Worm (Caenorhabditis elegans) whole organism, L2 larva: ENCODE data around the gene C06A12.19.
A peak's percentile ranks its signal among the peaks of the same experiment; 100 is the strongest.

Experiments
- C34F6.9 ChIP-seq: fragments of 150-350 bp; optimal IDR thresholded peaks from 2 replicates; lab custom pipeline; 2014; ENCODE audit warnings: missing biosample characterization, missing genetic modification characterization
- F13H6.1 ChIP-seq: sonication (generic microtip); optimal IDR thresholded peaks from 2 replicates; lab custom pipeline; 2016; ENCODE audit warnings: missing genetic modification characterization, missing compliant biosample characterization
- R02D3.7 ChIP-seq: fragments of 150-350 bp; optimal IDR thresholded peaks from 2 replicates; lab custom pipeline; 2014; ENCODE audit warnings: missing biosample characterization, missing genetic modification characterization
- Y55F3AM.14 ChIP-seq: fragments of 200-800 bp; sonication (Bioruptor generic); optimal IDR thresholded peaks from 2 replicates; lab custom pipeline; 2018; ENCODE audit warnings: mild to moderate bottlenecking, missing genetic modification characterization, missing compliant biosample characterization
- ZK546.5 ChIP-seq: sonication (generic microtip); optimal IDR thresholded peaks from 2 replicates; lab custom pipeline; 2017; ENCODE audit warnings: missing biosample characterization, missing genetic modification characterization
- alr-1 ChIP-seq: fragments of 150-350 bp; optimal IDR thresholded peaks from 2 replicates; lab custom pipeline; 2014; ENCODE audit warnings: missing biosample characterization, missing genetic modification characterization
- aly-2 ChIP-seq: fragments of 150-350 bp; optimal IDR thresholded peaks from 2 replicates; lab custom pipeline; 2014; ENCODE audit warnings: missing biosample characterization, missing genetic modification characterization
- ama-1 ChIP-seq: fragments of 150-350 bp; optimal IDR thresholded peaks from 2 replicates; lab custom pipeline; 2018; ENCODE audit warnings: inconsistent platforms
- blmp-1 ChIP-seq: sonication (generic microtip); optimal IDR thresholded peaks from 2 replicates; lab custom pipeline; 2017; ENCODE audit warnings: missing genetic modification characterization, mild to moderate bottlenecking, missing compliant biosample characterization, antibody characterized with exemption, moderate library complexity; ENCODE audit not compliant: insufficient read depth
- ceh-82 ChIP-seq: fragments of 150-350 bp; optimal IDR thresholded peaks from 2 replicates; lab custom pipeline; 2014; ENCODE audit warnings: missing biosample characterization, missing genetic modification characterization
- crh-2 ChIP-seq: sonication (generic microtip); optimal IDR thresholded peaks from 2 replicates; lab custom pipeline; 2017; ENCODE audit warnings: missing biosample characterization, missing genetic modification characterization
- dmd-4 ChIP-seq: sonication (generic microtip); optimal IDR thresholded peaks from 2 replicates; lab custom pipeline; 2017; ENCODE audit warnings: missing biosample characterization, missing genetic modification characterization
- egl-27 ChIP-seq: sonication (generic microtip); optimal IDR thresholded peaks from 3 replicates; lab custom pipeline; 2017; ENCODE audit warnings: missing biosample characterization, missing genetic modification reagents, missing genetic modification characterization
- elt-1 ChIP-seq: fragments of 150-350 bp; optimal IDR thresholded peaks from 2 replicates; lab custom pipeline; 2014; ENCODE audit warnings: missing biosample characterization, missing genetic modification characterization
- fos-1 ChIP-seq: fragments of 150-350 bp; optimal IDR thresholded peaks from 2 replicates; lab custom pipeline; 2014; ENCODE audit warnings: missing biosample characterization, missing genetic modification characterization
- gmeb-1 ChIP-seq: fragments of 150-350 bp; optimal IDR thresholded peaks from 2 replicates; lab custom pipeline; 2014; ENCODE audit warnings: missing biosample characterization, missing genetic modification characterization
- lin-13 ChIP-seq: fragments of 150-350 bp; optimal IDR thresholded peaks from 2 replicates; lab custom pipeline; 2014; ENCODE audit warnings: missing biosample characterization, missing genetic modification reagents, missing genetic modification characterization
- lsy-2 ChIP-seq, 2 experiments: fragments of 150-350 bp in 1 of 2; sonication (generic microtip) in 1 of 2; optimal IDR thresholded peaks; 2 replicates each; lab custom pipeline; 2014 to 2017; ENCODE audit warnings: missing biosample characterization in 2 of 2, missing genetic modification characterization in 2 of 2
- mab-5 ChIP-seq: fragments of 150-350 bp; optimal IDR thresholded peaks from 2 replicates; lab custom pipeline; 2014; ENCODE audit warnings: missing biosample characterization, missing genetic modification characterization
- mbf-1 ChIP-seq: sonication (generic microtip); optimal IDR thresholded peaks from 2 replicates; lab custom pipeline; 2017; ENCODE audit warnings: missing biosample characterization, missing genetic modification characterization
- mdl-1 ChIP-seq, 2 experiments: fragments of 150-350 bp in 1 of 2; sonication (generic microtip) in 1 of 2; optimal IDR thresholded peaks; 2 replicates each; lab custom pipeline; 2017; ENCODE audit warnings: missing biosample characterization in 2 of 2, missing genetic modification characterization in 2 of 2
- nhr-11 ChIP-seq: fragments of 150-350 bp; optimal IDR thresholded peaks from 2 replicates; lab custom pipeline; 2014; ENCODE audit warnings: missing biosample characterization, missing genetic modification characterization
- nhr-12 ChIP-seq: fragments of 150-350 bp; optimal IDR thresholded peaks from 2 replicates; lab custom pipeline; 2014; ENCODE audit warnings: missing biosample characterization, missing genetic modification characterization
- nhr-129 ChIP-seq: fragments of 150-350 bp; optimal IDR thresholded peaks from 2 replicates; lab custom pipeline; 2014; ENCODE audit warnings: missing biosample characterization, missing genetic modification characterization
- nhr-21 ChIP-seq: fragments of 150-350 bp; optimal IDR thresholded peaks from 2 replicates; lab custom pipeline; 2014; ENCODE audit warnings: missing biosample characterization, missing genetic modification characterization
- nhr-237 ChIP-seq: fragments of 150-350 bp; optimal IDR thresholded peaks from 2 replicates; lab custom pipeline; 2014; ENCODE audit warnings: missing biosample characterization, missing genetic modification characterization
- nhr-25 ChIP-seq: fragments of 150-350 bp; sonication (generic microtip); optimal IDR thresholded peaks from 3 replicates; lab custom pipeline; 2014; ENCODE audit warnings: missing biosample characterization, missing genetic modification characterization
- nhr-6 ChIP-seq: fragments of 150-350 bp; optimal IDR thresholded peaks from 2 replicates; lab custom pipeline; 2014; ENCODE audit warnings: missing biosample characterization, missing genetic modification characterization
- peb-1 ChIP-seq: fragments of 150-350 bp; optimal IDR thresholded peaks from 2 replicates; lab custom pipeline; 2014; ENCODE audit warnings: missing biosample characterization, missing genetic modification characterization
- sem-4 ChIP-seq: fragments of 150-350 bp; optimal IDR thresholded peaks from 2 replicates; lab custom pipeline; 2014; ENCODE audit warnings: missing biosample characterization, missing genetic modification reagents, missing genetic modification characterization
- skn-1 ChIP-seq: sonication (generic microtip); optimal IDR thresholded peaks from 2 replicates; lab custom pipeline; 2017; ENCODE audit warnings: missing biosample characterization, missing genetic modification characterization
- sma-3 ChIP-seq: sonication (generic microtip); optimal IDR thresholded peaks from 2 replicates; lab custom pipeline; 2016; ENCODE audit warnings: missing genetic modification reagents, missing genetic modification characterization, missing compliant biosample characterization
- sma-9 ChIP-seq, 2 experiments: fragments of 150-350 bp in 1 of 2; sonication (generic microtip) in 1 of 2; optimal IDR thresholded peaks; 2 replicates each; lab custom pipeline; 2014 to 2016; ENCODE audit warnings: missing genetic modification characterization in 2 of 2, mild to moderate bottlenecking in 1 of 2, missing biosample characterization in 1 of 2, missing compliant biosample characterization in 1 of 2, missing genetic modification reagents in 1 of 2, moderate library complexity in 1 of 2
- snpc-4 ChIP-seq: fragments of 150-350 bp; optimal IDR thresholded peaks from 2 replicates; lab custom pipeline; 2014; ENCODE audit warnings: missing biosample characterization, missing genetic modification characterization
- unc-39 ChIP-seq: fragments of 150-350 bp; optimal IDR thresholded peaks from 2 replicates; lab custom pipeline; 2014; ENCODE audit warnings: missing biosample characterization, missing genetic modification characterization
- unc-55 ChIP-seq: fragments of 150-350 bp; sonication (generic microtip); optimal IDR thresholded peaks from 3 replicates; lab custom pipeline; 2014; ENCODE audit warnings: missing biosample characterization, missing genetic modification reagents, missing genetic modification characterization
- unc-62 ChIP-seq: fragments of 150-350 bp; optimal IDR thresholded peaks from 2 replicates; lab custom pipeline; 2014; ENCODE audit warnings: missing biosample characterization, missing genetic modification reagents, missing genetic modification characterization
- zag-1 ChIP-seq: fragments of 150-350 bp; optimal IDR thresholded peaks from 2 replicates; lab custom pipeline; 2014; ENCODE audit warnings: missing biosample characterization, missing genetic modification characterization
- ztf-11 ChIP-seq: sonication (generic microtip); optimal IDR thresholded peaks from 2 replicates; lab custom pipeline; 2017; ENCODE audit warnings: missing biosample characterization, missing genetic modification characterization
- ztf-4 ChIP-seq: fragments of 150-350 bp; optimal IDR thresholded peaks from 2 replicates; lab custom pipeline; 2014; ENCODE audit warnings: missing biosample characterization, missing genetic modification characterization

The C06A12.19 gene

DNA sequence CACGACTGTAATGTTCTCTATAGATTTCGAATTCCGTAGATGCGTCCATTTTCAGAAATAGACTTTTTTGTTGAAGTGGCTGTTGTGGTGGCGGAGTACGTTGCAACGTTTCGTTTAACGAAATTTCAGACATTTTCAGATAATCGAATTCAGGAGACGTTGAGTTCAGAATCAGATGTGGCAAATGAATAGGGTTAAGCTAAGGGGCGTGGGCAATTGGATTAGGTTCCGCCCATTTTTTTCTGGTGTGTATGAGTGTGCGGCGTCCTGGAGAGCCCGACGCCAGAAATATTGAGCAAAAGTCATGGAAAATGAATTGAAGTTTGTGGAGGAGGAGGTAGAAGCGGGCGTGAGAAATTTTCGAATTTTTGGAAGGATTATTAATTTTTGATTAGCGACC lies 26.6 kb downstream of the C06A12.19 start:
- TF ChIP-seq lsy-2 (tag; optimal IDR thresholded peaks at IDR 0.05; lab: Kevin White, UChicago) (no peak), nhr-12 (tag; lab: Kevin White, UChicago) (no peak), nhr-129 (tag; lab: Kevin White, UChicago) (no peak), sem-4 (tag; lab: Kevin White, UChicago) (no peak), nhr-237 (no peak), alr-1 (no peak), Y55F3AM.14 (no peak)

DNA sequence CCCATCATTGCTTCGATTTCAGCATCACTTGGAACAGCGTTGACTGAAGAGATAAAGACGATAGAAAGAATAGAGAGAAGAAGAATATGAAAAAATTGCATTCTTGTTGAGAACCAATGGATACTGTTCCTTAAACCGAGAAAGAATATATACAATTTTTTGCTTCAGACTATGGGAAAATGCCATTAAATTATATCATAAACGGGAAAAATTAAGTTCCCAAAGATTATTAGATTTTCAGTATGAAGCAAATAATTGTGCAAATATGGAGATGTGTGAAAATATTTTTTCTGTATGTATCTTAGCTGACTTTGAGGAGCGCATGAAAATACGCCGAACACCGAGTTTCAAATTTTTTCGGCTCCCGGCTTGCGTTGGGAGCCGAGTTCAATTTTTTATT lies 32.4 kb downstream of the C06A12.19 start, which contains the start of gene T02D1.9:
TSS of gene T02D1.9 (minus strand) at position 101 of the 400 bp plus-strand sequence.
- TF ChIP-seq mbf-1 (no peak), nhr-21 (tag; lab: Kevin White, UChicago) (no peak), F13H6.1 (tag; lab: Kevin White, UChicago) (no peak), unc-62 (GFP tag; lab: Kevin White, UChicago) (no peak), nhr-129 (tag; lab: Kevin White, UChicago) (no peak), mdl-1 (tag; optimal IDR thresholded peaks at IDR 0.05; lab: Kevin White, UChicago) (no peak), mab-5 (tag; lab: Kevin White, UChicago) (no peak), crh-2 (tag; lab: Kevin White, UChicago) (no peak), nhr-11 (tag; lab: Kevin White, UChicago) (no peak), lin-13 (GFP tag; lab: Kevin White, UChicago) (no peak), egl-27 (tag; lab: Kevin White, UChicago) (no peak), snpc-4 (no peak), unc-39 (tag; lab: Kevin White, UChicago) (no peak), nhr-12 (tag; lab: Kevin White, UChicago) (no peak), nhr-25 (no peak), ceh-82 (tag; lab: Kevin White, UChicago) (no peak), ZK546.5 (no peak), gmeb-1 (tag; lab: Kevin White, UChicago) (no peak)

DNA sequence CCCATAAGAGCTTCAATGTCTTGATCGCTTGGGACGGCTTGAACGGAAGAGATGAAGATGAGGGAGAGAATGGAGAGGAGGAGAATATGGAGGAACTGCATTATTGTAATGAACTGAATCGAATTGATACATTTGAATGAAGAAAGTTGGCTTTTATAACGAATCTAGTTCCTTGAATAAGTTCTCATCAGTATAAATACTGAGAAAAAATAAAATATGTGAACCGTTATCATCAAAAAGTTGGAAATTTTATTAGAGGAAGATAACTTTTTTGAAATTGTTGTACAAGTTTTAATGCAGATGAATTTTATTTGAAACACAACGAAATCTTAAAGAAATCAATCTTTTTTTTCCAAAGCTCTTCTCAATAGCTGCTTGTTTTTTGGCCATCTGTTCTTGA lies 32.9 kb downstream of the C06A12.19 start, which contains the start of gene T02D1.7:
TSS of gene T02D1.7 (minus strand) at position 101 of the 400 bp plus-strand sequence.
- TF ChIP-seq elt-1 (tag; lab: Kevin White, UChicago) (no peak), fos-1 (tag; lab: Kevin White, UChicago) (no peak), nhr-237 (no peak), alr-1 (no peak), ama-1 (lab: Kevin White, UChicago) (no peak), skn-1 (tag; lab: Kevin White, UChicago) (no peak), zag-1 (tag; lab: Kevin White, UChicago) (no peak), nhr-6 (tag; lab: Kevin White, UChicago) (no peak), lin-13 (GFP tag; lab: Kevin White, UChicago) (no peak), egl-27 (tag; lab: Kevin White, UChicago) (no peak), sem-4 (tag; lab: Kevin White, UChicago) (no peak), gmeb-1 (tag; lab: Kevin White, UChicago) (no peak), unc-39 (tag; lab: Kevin White, UChicago) (no peak), ceh-82 (tag; lab: Kevin White, UChicago) (no peak)

DNA sequence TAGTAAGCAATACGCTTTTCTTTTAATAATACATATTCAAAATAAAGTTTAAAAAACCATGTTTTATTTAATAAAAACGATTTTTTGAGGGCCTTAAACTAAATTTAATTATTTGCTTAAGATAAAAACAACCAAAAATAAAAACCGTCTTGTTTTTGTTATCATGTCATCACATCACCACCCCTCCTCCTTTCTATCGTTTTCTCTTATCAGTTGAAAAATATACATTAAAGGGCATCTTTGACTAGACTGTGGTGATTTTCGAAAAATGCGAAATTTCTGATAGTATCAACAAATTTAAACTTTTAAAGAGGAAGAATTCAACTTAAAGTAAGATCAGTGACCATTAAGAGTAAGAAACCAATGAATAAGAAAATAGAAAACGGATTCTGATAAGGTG lies 33.8 kb downstream of the C06A12.19 start:
- TF ChIP-seq crh-2 (tag; lab: Kevin White, UChicago) (peak; percentile 10), aly-2 (tag; lab: Kevin White, UChicago) (no peak), skn-1 (tag; lab: Kevin White, UChicago) (no peak), unc-62 (GFP tag; lab: Kevin White, UChicago) (no peak), zag-1 (tag; lab: Kevin White, UChicago) (no peak), ama-1 (lab: Kevin White, UChicago) (no peak), unc-55 (GFP tag; lab: Kevin White, UChicago) (no peak), nhr-21 (tag; lab: Kevin White, UChicago) (no peak), ZK546.5 (no peak), sem-4 (tag; lab: Kevin White, UChicago) (no peak), lsy-2 (tag; optimal IDR thresholded peaks at IDR 0.05; lab: Kevin White, UChicago) (no peak), dmd-4 (tag; lab: Kevin White, UChicago) (no peak), mbf-1 (no peak), sma-3 (GFP tag; lab: Kevin White, UChicago) (no peak), ztf-11 (no peak), C34F6.9 (tag; lab: Kevin White, UChicago) (no peak), F13H6.1 (tag; lab: Kevin White, UChicago) (no peak), R02D3.7 (tag; lab: Kevin White, UChicago) (no peak), gmeb-1 (tag; lab: Kevin White, UChicago) (peak; percentile 3), ztf-4 (tag; lab: Kevin White, UChicago) (no peak), sma-9 (GFP tag; optimal IDR thresholded peaks at IDR 0.05; lab: Kevin White, UChicago) (peak; percentile 54), sma-9 (tag; optimal IDR thresholded peaks at IDR 0.05; lab: Kevin White, UChicago) (no peak), lin-13 (GFP tag; lab: Kevin White, UChicago) (no peak), fos-1 (tag; lab: Kevin White, UChicago) (peak; percentile 6), mab-5 (tag; lab: Kevin White, UChicago) (no peak), peb-1 (tag; lab: Kevin White, UChicago) (no peak), nhr-6 (tag; lab: Kevin White, UChicago) (no peak), nhr-129 (tag; lab: Kevin White, UChicago) (peak; percentile 19), blmp-1 (tag; lab: Kevin White, UChicago) (peak; percentile 57)
